Worm (Caenorhabditis elegans): Measurements from ENCODE around the gene ZC178.2.

Gene ZC178.2

DNA sequence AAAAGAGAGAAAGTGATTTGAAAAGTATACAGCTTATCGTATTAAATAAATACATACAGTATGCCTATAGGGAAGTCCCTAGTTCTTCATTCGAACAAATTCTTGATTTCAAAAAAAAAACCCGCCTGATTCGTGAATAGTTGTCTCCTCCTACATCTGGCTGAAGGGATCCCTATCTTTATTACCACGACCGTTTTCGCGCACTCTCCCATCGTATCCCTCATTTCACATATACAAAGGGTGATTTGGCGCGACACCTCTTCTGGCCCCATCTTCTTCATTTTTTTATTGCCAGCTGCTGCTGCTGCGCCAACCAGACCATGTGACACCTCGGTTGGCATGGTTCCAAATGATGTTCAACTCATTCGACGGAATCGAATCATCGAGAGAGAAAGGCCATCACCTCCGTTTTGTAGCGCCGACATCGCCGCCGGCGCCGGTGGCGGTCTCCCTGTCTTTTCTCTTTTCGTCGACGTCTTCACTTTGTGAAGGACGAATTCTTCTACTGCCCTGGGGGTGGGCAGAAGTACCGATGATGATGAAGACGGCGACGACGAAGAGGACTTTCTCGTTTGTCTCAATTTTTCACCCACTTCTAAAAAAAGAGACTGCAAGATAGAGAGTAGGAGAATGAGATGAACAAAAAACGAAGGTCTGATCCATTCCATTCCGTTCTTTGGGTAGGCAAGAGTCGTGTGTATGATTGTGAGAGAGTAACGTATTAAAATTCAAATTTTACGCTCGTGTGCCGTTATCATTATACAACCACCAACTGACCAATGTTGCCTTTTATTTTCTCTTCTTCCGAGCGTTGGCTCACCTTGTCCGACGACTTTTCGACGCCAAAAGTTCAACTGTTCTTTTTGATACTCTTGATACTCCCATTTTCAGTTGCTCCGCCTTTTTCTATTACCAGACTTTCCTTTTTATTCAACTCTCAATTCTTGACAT is 49.5 kb downstream of the ZC178.2 start:
- TF ChIP-seq hlh-30 (tag; optimal IDR thresholded peaks at IDR 0.05; ENCODE audit: insufficient read depth) (peak; percentile 7), K02D7.2 (tag; optimal IDR thresholded peaks at IDR 0.05) (no peak), ceh-34 (tag; optimal IDR thresholded peaks at IDR 0.05) (no peak), che-1 (tag; optimal IDR thresholded peaks at IDR 0.05) (no peak), ceh-31 (tag; optimal IDR thresholded peaks at IDR 0.05) (no peak), dmd-4 (tag; optimal IDR thresholded peaks at IDR 0.05; ENCODE audit: borderline replicate concordance) (no peak), npax-4 (tag; optimal IDR thresholded peaks at IDR 0.05) (no peak), zip-5 (tag; optimal IDR thresholded peaks at IDR 0.05) (no peak), tbx-2 (tag; optimal IDR thresholded peaks at IDR 0.05) (peak; percentile 9), dve-1 (tag; optimal IDR thresholded peaks at IDR 0.05) (no peak), nhr-232 (tag; optimal IDR thresholded peaks at IDR 0.05) (no peak), fax-1 (tag; optimal IDR thresholded peaks at IDR 0.05) (no peak), hlh-6 (tag; optimal IDR thresholded peaks at IDR 0.05) (no peak)

DNA sequence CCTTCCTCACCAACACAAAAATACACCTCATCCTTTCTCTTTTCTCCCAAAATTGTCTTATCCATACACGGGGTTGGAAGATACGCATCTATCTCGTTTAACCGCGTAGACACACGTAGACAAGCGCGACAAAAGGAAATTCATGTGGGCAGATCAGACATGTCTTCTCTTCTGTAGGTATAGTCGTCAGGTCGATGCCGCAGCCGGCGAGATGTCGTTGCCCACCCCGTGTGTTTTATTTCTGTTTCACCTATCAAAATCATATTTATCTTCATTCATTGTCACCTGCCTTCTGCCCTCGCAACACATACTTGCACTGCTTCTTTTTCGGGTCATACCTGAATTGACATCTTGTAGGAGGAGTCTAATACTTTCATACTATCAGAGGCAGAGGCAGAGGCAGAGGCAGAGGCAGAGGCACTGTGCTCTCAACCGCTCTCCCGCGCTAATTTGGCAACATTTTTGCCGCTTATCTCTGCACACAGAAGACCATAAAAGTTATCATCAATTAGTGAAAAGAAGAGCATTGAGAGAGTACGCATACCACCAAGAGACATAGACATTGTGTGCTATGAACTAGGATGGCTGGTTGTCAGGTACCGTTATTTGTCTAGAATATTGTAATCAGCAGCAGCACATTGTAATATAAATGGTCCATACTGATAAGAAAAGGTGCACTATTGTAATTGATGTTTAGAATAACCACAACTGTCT is 50.4 kb downstream of the ZC178.2 start:
- TF ChIP-seq fkh-10 (GFP tag; optimal IDR thresholded peaks at IDR 0.05) (no peak), ama-1 (optimal IDR thresholded peaks at IDR 0.05) (no peak), syd-9 (tag; optimal IDR thresholded peaks at IDR 0.05) (no peak), nhr-232 (tag; optimal IDR thresholded peaks at IDR 0.05) (no peak), hlh-6 (tag; optimal IDR thresholded peaks at IDR 0.05) (no peak), tbx-2 (tag; optimal IDR thresholded peaks at IDR 0.05) (no peak), hlh-15 (tag; optimal IDR thresholded peaks at IDR 0.05) (no peak), pqm-1 (tag; optimal IDR thresholded peaks at IDR 0.05) (peak; percentile 37), ceh-2 (tag; optimal IDR thresholded peaks at IDR 0.05) (no peak), che-1 (tag; optimal IDR thresholded peaks at IDR 0.05) (no peak), unc-55 (GFP tag; optimal IDR thresholded peaks at IDR 0.05) (no peak), T23F11.4 (GFP tag; optimal IDR thresholded peaks at IDR 0.05) (no peak), pha-4 (tag; optimal IDR thresholded peaks at IDR 0.05) (no peak), ceh-48 (tag; optimal IDR thresholded peaks at IDR 0.05) (no peak), elt-2 (tag; optimal IDR thresholded peaks at IDR 0.05) (peak; percentile 98), gmeb-2 (tag; optimal IDR thresholded peaks at IDR 0.05) (no peak), rnt-1 (tag; optimal IDR thresholded peaks at IDR 0.05) (peak; percentile 22)

DNA sequence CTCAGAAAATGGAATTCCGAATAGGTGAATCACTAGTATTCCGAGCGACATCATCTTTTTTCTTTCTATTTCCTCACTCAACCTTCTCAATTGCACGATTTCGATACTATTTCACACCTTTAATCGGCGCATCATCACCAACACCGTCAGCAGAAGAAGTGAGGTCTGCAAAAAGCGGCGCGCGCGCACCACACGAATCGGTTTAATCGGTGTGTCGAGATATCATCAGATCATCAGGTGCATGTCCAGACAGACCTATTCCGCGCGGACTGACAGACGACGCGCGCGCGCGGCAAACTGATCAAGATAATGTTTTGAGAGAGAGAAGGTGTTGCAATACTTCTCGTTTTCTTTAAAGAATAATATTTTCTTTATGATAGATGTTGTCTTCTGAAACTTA is 51.3 kb downstream of the ZC178.2 start:
- TF ChIP-seq che-1 (tag; optimal IDR thresholded peaks at IDR 0.05) (no peak), rnt-1 (tag; optimal IDR thresholded peaks at IDR 0.05) (peak; percentile 20)

DNA sequence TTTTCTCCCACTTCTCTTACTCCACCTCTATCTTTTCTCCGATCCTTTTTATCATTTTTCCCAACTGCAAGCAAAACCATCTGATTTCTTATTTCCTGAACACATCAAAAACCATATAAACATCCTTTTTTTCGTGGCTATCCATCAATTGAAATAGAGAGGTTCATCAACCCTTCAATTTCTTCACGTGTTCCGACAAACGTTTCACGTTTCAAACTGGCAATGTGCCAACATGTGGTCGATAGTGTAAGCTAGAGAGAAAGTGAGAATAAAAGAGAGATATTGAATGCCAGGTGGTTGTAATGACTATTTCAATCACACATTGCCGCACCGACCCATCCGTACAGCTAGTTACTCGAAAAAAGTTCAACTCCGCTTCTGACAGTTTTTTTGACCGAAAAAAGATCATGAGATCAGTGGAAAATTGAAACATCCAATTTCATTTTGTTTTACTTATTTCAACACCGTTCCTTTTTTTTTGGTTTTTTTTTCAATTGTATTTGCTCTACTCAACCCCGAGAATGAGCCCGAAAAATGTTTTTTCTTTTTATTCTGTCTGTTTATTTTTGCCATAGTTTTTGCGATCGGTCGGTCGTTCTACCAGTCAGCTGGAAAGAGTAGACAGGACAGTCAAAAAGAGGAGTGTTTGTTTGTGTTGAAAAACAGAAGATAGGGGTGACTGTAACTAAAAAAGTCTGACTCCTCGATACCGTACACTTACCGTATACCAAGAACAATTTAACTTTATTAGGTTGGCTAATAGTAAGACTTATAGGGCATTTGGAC is 53.0 kb downstream of the ZC178.2 start:
- no peak for TF ChIP-seq elt-4 (tag; optimal IDR thresholded peaks at IDR 0.05)
- TF ChIP-seq pros-1 (tag; optimal IDR thresholded peaks at IDR 0.05) = no peak
- no peak for TF ChIP-seq K02D7.2 (tag; optimal IDR thresholded peaks at IDR 0.05)
- no peak for TF ChIP-seq mec-3 (tag; optimal IDR thresholded peaks at IDR 0.05; ENCODE audit: borderline replicate concordance)
- no peak for TF ChIP-seq nhr-11 (tag; optimal IDR thresholded peaks at IDR 0.05)
- TF ChIP-seq madf-2 (tag; optimal IDR thresholded peaks at IDR 0.05) = no peak
- TF ChIP-seq ceh-30 (tag; optimal IDR thresholded peaks at IDR 0.05) = no peak
- TF ChIP-seq rnt-1 (tag; optimal IDR thresholded peaks at IDR 0.05) = peak; percentile 56
- peak; percentile 49 for TF ChIP-seq ceh-18 (tag; optimal IDR thresholded peaks at IDR 0.05)
- TF ChIP-seq hlh-8 (tag; optimal IDR thresholded peaks at IDR 0.05) = peak; percentile 34
- no peak for TF ChIP-seq sox-2 (GFP tag; IDR thresholded peaks at IDR 0.05)
- no peak for TF ChIP-seq K09A11.1 (tag; optimal IDR thresholded peaks at IDR 0.05; ENCODE audit: insufficient read depth)
- TF ChIP-seq ama-1 (optimal IDR thresholded peaks at IDR 0.05) = no peak
- peak; percentile 37 for TF ChIP-seq unc-55 (GFP tag; optimal IDR thresholded peaks at IDR 0.05)
- TF ChIP-seq unc-42 (tag; optimal IDR thresholded peaks at IDR 0.05) = no peak
- no peak for TF ChIP-seq pha-4 (tag; optimal IDR thresholded peaks at IDR 0.05)

Data from whole organism, late embryonic.